Fruit fly (Drosophila melanogaster) whole organism, wandering third instar larva: Measurements from ENCODE around the gene ATPsynbetaL.

ENCODE experiments used
- Abd-B ChIP-seq: fragments of >200 bp; optimal IDR thresholded peaks from 2 replicates; lab custom pipeline; 2017; ENCODE audit warnings: missing biosample characterization, missing genetic modification characterization
- CG32264 ChIP-seq: fragments of 200-800 bp; sonication (Bioruptor generic); optimal IDR thresholded peaks from 2 replicates; lab custom pipeline; 2016; ENCODE audit warnings: missing biosample characterization, missing genetic modification characterization
- CG9705 ChIP-seq: fragments of 200-800 bp; sonication (Bioruptor generic); optimal IDR thresholded peaks from 2 replicates; lab custom pipeline; 2018; ENCODE audit warnings: missing biosample characterization, mild to moderate bottlenecking, missing genetic modification characterization
- CrebA ChIP-seq: fragments of 200-800 bp; sonication (Bioruptor generic); optimal IDR thresholded peaks from 2 replicates; lab custom pipeline; 2016; ENCODE audit warnings: missing biosample characterization, mild to moderate bottlenecking, missing genetic modification characterization, borderline replicate concordance
- Dfd ChIP-seq: fragments of >200 bp; optimal IDR thresholded peaks from 2 replicates; lab custom pipeline; 2017; ENCODE audit warnings: missing biosample characterization, missing genetic modification characterization
- Dif ChIP-seq: fragments of 200-275, 200-300 bp; sonication (Bioruptor generic); optimal IDR thresholded peaks from 2 replicates; lab custom pipeline; 2018; ENCODE audit warnings: missing biosample characterization, missing genetic modification characterization; ENCODE audit not compliant: partially characterized antibody
- GATAd ChIP-seq: sonication (Bioruptor generic); optimal IDR thresholded peaks from 2 replicates; lab custom pipeline; 2016; ENCODE audit warnings: missing biosample characterization, missing genetic modification characterization
- HLH106 ChIP-seq: fragments of 200-800 bp; optimal IDR thresholded peaks from 3 replicates; lab custom pipeline; 2019; ENCODE audit warnings: missing biosample characterization, mild to moderate bottlenecking, missing genetic modification characterization, moderate library complexity
- Hnf4 ChIP-seq: fragments of 200-800 bp; sonication (Bioruptor generic); optimal IDR thresholded peaks from 2 replicates; lab custom pipeline; 2016; ENCODE audit warnings: missing biosample characterization, mild to moderate bottlenecking, missing genetic modification characterization
- Hr78 ChIP-seq: fragments of >200 bp; optimal IDR thresholded peaks from 2 replicates; lab custom pipeline; 2017; ENCODE audit warnings: missing biosample characterization, missing genetic modification characterization
- Hr83 ChIP-seq: fragments of 200-300 bp; sonication (Bioruptor generic); optimal IDR thresholded peaks from 2 replicates; lab custom pipeline; 2016; ENCODE audit warnings: missing biosample characterization, mild to moderate bottlenecking, missing genetic modification characterization, moderate library complexity; ENCODE audit not compliant: poor library complexity, severe bottlenecking
- Jra ChIP-seq: sonication (Bioruptor generic); optimal IDR thresholded peaks from 2 replicates; lab custom pipeline; 2016; ENCODE audit warnings: missing biosample characterization, missing genetic modification characterization
- Mio ChIP-seq: sonication (Bioruptor generic); optimal IDR thresholded peaks from 2 replicates; lab custom pipeline; 2016; ENCODE audit warnings: missing biosample characterization, missing genetic modification characterization
- Myc ChIP-seq: fragments of >200 bp; optimal IDR thresholded peaks from 2 replicates; lab custom pipeline; 2017
- N ChIP-seq: fragments of >200 bp; optimal IDR thresholded peaks from 2 replicates; lab custom pipeline; 2018; ENCODE audit warnings: missing biosample characterization, missing external identifiers, missing genetic modification characterization
- OdsH ChIP-seq: fragments of 200-800 bp; sonication (Bioruptor generic); optimal IDR thresholded peaks from 2 replicates; lab custom pipeline; 2016; ENCODE audit warnings: missing biosample characterization, mild to moderate bottlenecking, missing genetic modification characterization
- Rel ChIP-seq, 2 experiments: fragments of 200-800 bp; sonication (Bioruptor generic) in 1 of 2; optimal IDR thresholded peaks; 2 replicates in 1 of 2; 3 replicates in 1 of 2; lab custom pipeline; 2016 to 2019; ENCODE audit warnings: mild to moderate bottlenecking in 2 of 2, missing biosample characterization in 2 of 2, missing genetic modification characterization in 2 of 2, moderate library complexity in 1 of 2
- Sp1 ChIP-seq: fragments of 200-800 bp; sonication (Bioruptor generic); optimal IDR thresholded peaks from 3 replicates; lab custom pipeline; 2019; ENCODE audit warnings: missing biosample characterization, mild to moderate bottlenecking, missing genetic modification characterization, moderate library complexity
- Vsx2 ChIP-seq: fragments of 200-300, 225-300 bp; sonication (Bioruptor generic); optimal IDR thresholded peaks from 2 replicates; lab custom pipeline; 2018; ENCODE audit warnings: missing biosample characterization, missing genetic modification characterization; ENCODE audit not compliant: partially characterized antibody
- br ChIP-seq: fragments of 200-800 bp; sonication (Bioruptor generic); optimal IDR thresholded peaks from 2 replicates; lab custom pipeline; 2016; ENCODE audit warnings: missing biosample characterization, missing genetic modification characterization
- brk ChIP-seq: fragments of 200-800 bp; sonication (Bioruptor generic); optimal IDR thresholded peaks from 2 replicates; lab custom pipeline; 2016; ENCODE audit warnings: missing biosample characterization, mild to moderate bottlenecking, missing genetic modification characterization
- dl ChIP-seq, 2 experiments: fragments of 175-275, 200-275 bp in 1 of 2; fragments of 200-275 bp in 1 of 2; sonication (Bioruptor generic); optimal IDR thresholded peaks; lab custom pipeline; 2018; ENCODE audit warnings: mild to moderate bottlenecking in 2 of 2, missing biosample characterization in 2 of 2, missing genetic modification characterization in 2 of 2, moderate library complexity in 2 of 2; ENCODE audit not compliant: partially characterized antibody in 2 of 2, insufficient read depth in 1 of 2
- dmrt93B ChIP-seq: fragments of 200-800 bp; sonication (Bioruptor generic); optimal IDR thresholded peaks from 2 replicates; lab custom pipeline; 2018; ENCODE audit warnings: missing biosample characterization, mild to moderate bottlenecking, missing genetic modification characterization
- dsf ChIP-seq: sonication (Bioruptor generic); optimal IDR thresholded peaks from 2 replicates; lab custom pipeline; 2016; ENCODE audit warnings: missing biosample characterization, missing genetic modification characterization, borderline replicate concordance
- ey ChIP-seq: fragments of 200-800 bp; sonication (Bioruptor generic); optimal IDR thresholded peaks from 2 replicates; lab custom pipeline; 2016; ENCODE audit warnings: missing biosample characterization, missing genetic modification characterization
- foxo ChIP-seq, 2 experiments: fragments of 200-800 bp; sonication (Bioruptor generic); optimal IDR thresholded peaks; 2 replicates in 1 of 2; 3 replicates in 1 of 2; lab custom pipeline; 2016 to 2017; ENCODE audit warnings: missing biosample characterization in 2 of 2, missing genetic modification characterization in 2 of 2
- fru ChIP-seq: fragments of 200-800 bp; sonication (Bioruptor generic); optimal IDR thresholded peaks from 3 replicates; lab custom pipeline; 2016; ENCODE audit warnings: missing biosample characterization, mild to moderate bottlenecking, missing genetic modification characterization
- h ChIP-seq: fragments of 200-800 bp; sonication (Bioruptor generic); optimal IDR thresholded peaks from 3 replicates; lab custom pipeline; 2016; ENCODE audit warnings: missing biosample characterization, mild to moderate bottlenecking, missing genetic modification characterization
- jim ChIP-seq: fragments of 175-275, 200-325 bp; sonication (Bioruptor generic); optimal IDR thresholded peaks from 2 replicates; lab custom pipeline; 2016; ENCODE audit warnings: missing biosample characterization, mild to moderate bottlenecking, missing genetic modification characterization
- lola ChIP-seq: fragments of >200 bp; optimal IDR thresholded peaks from 2 replicates; lab custom pipeline; 2017; ENCODE audit warnings: missing biosample characterization, missing genetic modification characterization
- pan ChIP-seq: fragments of >200 bp; optimal IDR thresholded peaks from 2 replicates; lab custom pipeline; 2017
- psq ChIP-seq: fragments of 200-800 bp; sonication (Bioruptor generic); optimal IDR thresholded peaks from 3 replicates; lab custom pipeline; 2017; ENCODE audit warnings: missing biosample characterization, mild to moderate bottlenecking, missing genetic modification characterization, moderate library complexity
- rgr ChIP-seq: fragments of 200-800 bp; sonication (Bioruptor generic); optimal IDR thresholded peaks from 3 replicates; lab custom pipeline; 2016; ENCODE audit warnings: missing biosample characterization, mild to moderate bottlenecking, missing genetic modification characterization
- sage ChIP-seq: fragments of 200-800 bp; sonication (Bioruptor generic); optimal IDR thresholded peaks from 2 replicates; lab custom pipeline; 2016; ENCODE audit warnings: missing biosample characterization, mild to moderate bottlenecking, missing genetic modification characterization
- sv ChIP-seq: fragments of 200-800 bp; sonication (Bioruptor generic); optimal IDR thresholded peaks from 3 replicates; lab custom pipeline; 2016; ENCODE audit warnings: missing biosample characterization, missing genetic modification characterization
- tai ChIP-seq: sonication (Bioruptor generic); optimal IDR thresholded peaks from 2 replicates; lab custom pipeline; 2016; ENCODE audit warnings: missing biosample characterization, missing genetic modification characterization
- usp ChIP-seq: fragments of >200 bp; optimal IDR thresholded peaks from 2 replicates; lab custom pipeline; 2017; ENCODE audit warnings: missing biosample characterization, missing genetic modification characterization
- woc ChIP-seq: sonication (Bioruptor generic); optimal IDR thresholded peaks from 2 replicates; lab custom pipeline; 2016; ENCODE audit warnings: missing biosample characterization, mild to moderate bottlenecking, missing genetic modification characterization

ATPsynbetaL gene

DNA sequence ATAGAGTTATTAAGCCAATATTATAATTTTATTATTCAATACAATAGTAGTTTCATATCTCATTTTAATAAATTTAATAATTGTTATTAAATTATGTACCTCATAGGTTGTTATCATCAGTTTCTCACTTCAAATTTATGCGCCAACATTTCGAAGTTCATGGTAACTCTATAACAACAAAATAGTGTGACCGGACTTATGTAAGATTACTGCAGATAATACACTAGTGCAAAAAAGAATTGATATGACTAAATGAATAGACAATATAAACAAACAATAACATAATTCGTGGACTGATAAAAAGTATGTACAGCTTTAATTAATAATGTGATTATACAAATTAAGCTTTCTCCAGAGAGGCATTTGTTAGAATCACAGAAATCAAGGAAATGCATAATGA, 24.2 kb downstream of the ATPsynbetaL start, which contains the start of gene Strump:
Gene Strump (plus strand): TSS at position 212 of the 400 bp plus-strand sequence.
- no peak for TF ChIP-seq Hr83 (GFP tag; lab: Kevin White, UChicago)
- no peak for TF ChIP-seq Myc

DNA sequence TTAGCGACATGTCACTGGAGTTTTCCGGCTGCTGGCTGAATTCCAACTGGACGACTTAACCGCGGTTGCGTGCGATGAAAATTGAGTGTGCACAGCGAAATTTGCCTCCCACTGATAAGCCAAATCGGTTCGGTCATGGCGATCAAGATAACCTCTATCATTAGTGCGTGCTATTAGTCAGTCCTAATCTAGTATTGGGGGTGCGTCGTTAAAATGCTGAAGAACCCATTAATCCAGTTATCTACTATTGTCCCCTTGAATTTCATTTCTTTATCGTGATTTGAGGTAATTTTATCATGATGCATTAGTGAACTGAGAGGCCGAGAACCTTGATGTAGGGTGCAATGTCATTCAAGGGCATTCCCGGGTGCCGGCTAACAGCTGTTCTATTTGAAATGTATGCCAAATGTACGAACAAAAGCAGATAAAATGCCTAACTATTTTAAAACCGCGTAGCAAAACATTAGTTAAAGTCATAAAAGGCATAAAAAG, 30.9 kb downstream of the ATPsynbetaL start, which contains the start of gene Pgm1:
Gene Pgm1 (minus strand): TSS at position 51 of the 492 bp plus-strand sequence.
- no peak for TF ChIP-seq brk (GFP tag; lab: Kevin White, UChicago)
- TF ChIP-seq tai, result no peak
- TF ChIP-seq foxo (GFP tag; optimal IDR thresholded peaks at IDR 0.05; lab: Kevin White, UChicago), result peak; percentile 55 to 94
- peak; percentile 43 for TF ChIP-seq Mio (GFP tag; lab: Kevin White, UChicago)
- no peak for TF ChIP-seq jim (GFP tag; lab: Kevin White, UChicago)
- no peak for TF ChIP-seq Dfd
- peak; percentile 93 for TF ChIP-seq OdsH (GFP tag; lab: Kevin White, UChicago)
- TF ChIP-seq CG9705 (GFP tag; lab: Kevin White, UChicago), result peak; percentile 76
- peak; percentile 38 for TF ChIP-seq Hr83 (GFP tag; lab: Kevin White, UChicago)
- TF ChIP-seq N (GFP tag; lab: Kevin White, UChicago), result no peak
- TF ChIP-seq dmrt93B (GFP tag; lab: Kevin White, UChicago), result no peak
- TF ChIP-seq rgr, result peak; percentile 94
- peak; percentile 93 for TF ChIP-seq ey (GFP tag; lab: Kevin White, UChicago)
- TF ChIP-seq Abd-B, result no peak
- TF ChIP-seq Dif, result no peak
- TF ChIP-seq fru (GFP tag; lab: Kevin White, UChicago), result peak; percentile 92
- TF ChIP-seq dl (GFP tag; optimal IDR thresholded peaks at IDR 0.05; lab: Kevin White, UChicago; ENCODE audit: insufficient read depth in 1 of 2, partially characterized antibody in 2 of 2), result no peak
- peak; percentile 96 for TF ChIP-seq woc (GFP tag; lab: Kevin White, UChicago)
- peak; percentile 79 for TF ChIP-seq psq (GFP tag; lab: Kevin White, UChicago)
- peak; percentile 79 for TF ChIP-seq sv (GFP tag; lab: Kevin White, UChicago)
- no peak for TF ChIP-seq CrebA (GFP tag; lab: Kevin White, UChicago)
- no peak for TF ChIP-seq lola (GFP tag; lab: Kevin White, UChicago)
- no peak for TF ChIP-seq pan
- no peak for TF ChIP-seq Hr78 (GFP tag; lab: Kevin White, UChicago)
- TF ChIP-seq Jra, result peak; percentile 82
- TF ChIP-seq GATAd (GFP tag; lab: Kevin White, UChicago), result no peak
- no peak for TF ChIP-seq sage (GFP tag; lab: Kevin White, UChicago)
- TF ChIP-seq Myc, result peak; percentile 85
- peak; percentile 88 for TF ChIP-seq HLH106 (tag; lab: Kevin White, UChicago)
- TF ChIP-seq Vsx2, result no peak
- TF ChIP-seq Rel (GFP tag; optimal IDR thresholded peaks at IDR 0.05; lab: Kevin White, UChicago), result peak; percentile 50
- TF ChIP-seq Rel (tag; optimal IDR thresholded peaks at IDR 0.05; lab: Kevin White, UChicago), result peak; percentile 77
- TF ChIP-seq Sp1 (GFP tag; lab: Kevin White, UChicago), result peak; percentile 90
- peak; percentile 84 for TF ChIP-seq Hnf4 (GFP tag; lab: Kevin White, UChicago)
- no peak for TF ChIP-seq usp (GFP tag; lab: Kevin White, UChicago)
- peak; percentile 94 for TF ChIP-seq h
- TF ChIP-seq dsf (GFP tag; lab: Kevin White, UChicago), result no peak
- peak; percentile 84 for TF ChIP-seq CG32264
- peak; percentile 94 for TF ChIP-seq br
